Fruit fly (Drosophila melanogaster): ENCODE results near the gene kis.
A peak's percentile ranks its signal among the peaks of the same experiment; 100 is the strongest.

Gene kis

dm6 chr2L:203529-204127 is 47.0 kb downstream of the kis start, which contains the start of gene mRpL10:
Gene mRpL10, plus strand, starts transcription at chr2L:203779.
- TF ChIP-seq CG17801 (GFP tag; optimal IDR thresholded peaks at IDR 0.05; ENCODE audit: partially characterized antibody) = peak; percentile 45

dm6 chr2L:195668-196067 is 55.0 kb downstream of the kis start:
- TF ChIP-seq CG17801 (GFP tag; optimal IDR thresholded peaks at IDR 0.05; ENCODE audit: partially characterized antibody) = no peak

- TF ChIP-seq CG17801 (GFP tag; optimal IDR thresholded peaks at IDR 0.05; ENCODE audit: partially characterized antibody) = no peak
Measured at dm6 chr2L:182360-183144, 68.1 kb downstream of the kis start.

- TF ChIP-seq CG17801 (GFP tag; optimal IDR thresholded peaks at IDR 0.05; ENCODE audit: partially characterized antibody) = no peak
Measured at dm6 chr2L:181020-181419, 69.6 kb downstream of the kis start.

dm6 chr2L:179119-179518 is 71.5 kb downstream of the kis start:
- TF ChIP-seq CG17801 (GFP tag; optimal IDR thresholded peaks at IDR 0.05; ENCODE audit: partially characterized antibody) = no peak

dm6 chr2L:175727-176126 is 74.9 kb downstream of the kis start:
- no peak for TF ChIP-seq CG17801 (GFP tag; optimal IDR thresholded peaks at IDR 0.05; ENCODE audit: partially characterized antibody)

- no peak for TF ChIP-seq CG17801 (GFP tag; optimal IDR thresholded peaks at IDR 0.05; ENCODE audit: partially characterized antibody)
Measured at dm6 chr2L:171499-172250, 78.9 kb downstream of the kis start.

dm6 chr2L:170383-170782 is 80.2 kb downstream of the kis start:
- no peak for TF ChIP-seq CG17801 (GFP tag; optimal IDR thresholded peaks at IDR 0.05; ENCODE audit: partially characterized antibody)

- TF ChIP-seq CG17801 (GFP tag; optimal IDR thresholded peaks at IDR 0.05; ENCODE audit: partially characterized antibody) = no peak
Measured at dm6 chr2L:168270-168901, 82.2 kb downstream of the kis start.

- peak; percentile 97 for TF ChIP-seq CG17801 (GFP tag; optimal IDR thresholded peaks at IDR 0.05; ENCODE audit: partially characterized antibody)
Measured at dm6 chr2L:166115-167069, 84.2 kb downstream of the kis start.

- TF ChIP-seq CG17801 (GFP tag; optimal IDR thresholded peaks at IDR 0.05; ENCODE audit: partially characterized antibody) = peak; percentile 1
Measured at dm6 chr2L:165253-165890, 85.3 kb downstream of the kis start.

dm6 chr2L:163229-163628 is 87.4 kb downstream of the kis start:
- TF ChIP-seq CG17801 (GFP tag; optimal IDR thresholded peaks at IDR 0.05; ENCODE audit: partially characterized antibody) = no peak

dm6 chr2L:162208-162607 is 88.4 kb downstream of the kis start:
- TF ChIP-seq CG17801 (GFP tag; optimal IDR thresholded peaks at IDR 0.05; ENCODE audit: partially characterized antibody) = no peak

Measured in ovary, adult (tissue).